Fruit fly (Drosophila melanogaster) whole organism, pupa: Measurements from ENCODE around the gene CG32081.

Experiments
- CG10348 ChIP-seq: fragments of 200-800 bp; sonication (Bioruptor generic); IDR thresholded peaks from 2 replicates; pipeline ENCODE4 v1.3.6; 2022; ENCODE audit warnings: missing biosample characterization, missing genetic modification characterization
- CG12605 ChIP-seq: fragments of 200-800 bp; sonication (Bioruptor generic); IDR thresholded peaks from 2 replicates; pipeline ENCODE4 v1.3.6; 2022; ENCODE audit warnings: missing biosample characterization, missing genetic modification characterization
- CG13204 ChIP-seq: fragments of 200-800 bp; sonication (Bioruptor generic); optimal IDR thresholded peaks from 2 replicates; lab custom pipeline; 2018; ENCODE audit warnings: missing biosample characterization, mild to moderate bottlenecking, missing genetic modification characterization, moderate library complexity
- CG14655 ChIP-seq: fragments of 200-800 bp; sonication (Bioruptor generic); optimal IDR thresholded peaks from 3 replicates; lab custom pipeline; 2017; ENCODE audit warnings: mild to moderate bottlenecking, missing biosample characterization, missing genetic modification reagents, missing genetic modification characterization
- CG15710 ChIP-seq: fragments of 200-800 bp; sonication (Bioruptor generic); optimal IDR thresholded peaks from 2 replicates; lab custom pipeline; 2018; ENCODE audit warnings: missing biosample characterization, mild to moderate bottlenecking, missing genetic modification characterization, moderate library complexity
- CG17806 ChIP-seq: fragments of 200-800 bp; sonication (Bioruptor generic); optimal IDR thresholded peaks from 2 replicates; lab custom pipeline; 2018; ENCODE audit warnings: missing biosample characterization, mild to moderate bottlenecking, missing genetic modification characterization, moderate library complexity
- CG32121 ChIP-seq: fragments of 200-800 bp; sonication (Bioruptor generic); IDR thresholded peaks from 2 replicates; pipeline ENCODE4 v1.3.6; 2022; ENCODE audit warnings: missing biosample characterization, missing genetic modification characterization
- CG34367 ChIP-seq: fragments of 200-800 bp; sonication (Bioruptor generic); optimal IDR thresholded peaks from 2 replicates; lab custom pipeline; 2018; ENCODE audit warnings: missing biosample characterization, mild to moderate bottlenecking, missing genetic modification characterization
- CG4496 ChIP-seq: fragments of 200-800 bp; sonication (Bioruptor generic); IDR thresholded peaks from 3 replicates; pipeline ENCODE4 v1.3.6; 2022; ENCODE audit warnings: missing biosample characterization, missing genetic modification characterization
- CG8159 ChIP-seq: fragments of 200-800 bp; sonication (Bioruptor generic); optimal IDR thresholded peaks from 3 replicates; lab custom pipeline; 2018; ENCODE audit warnings: missing biosample characterization, mild to moderate bottlenecking, missing genetic modification characterization, moderate library complexity
- CG8301 ChIP-seq: fragments of 200-800 bp; sonication (Bioruptor generic); optimal IDR thresholded peaks from 2 replicates; lab custom pipeline; 2018; ENCODE audit warnings: missing biosample characterization, mild to moderate bottlenecking, missing genetic modification characterization
- CG9948 ChIP-seq: fragments of 200-800 bp; sonication (Bioruptor generic); optimal IDR thresholded peaks from 2 replicates; lab custom pipeline; 2018; ENCODE audit warnings: missing biosample characterization, mild to moderate bottlenecking, missing genetic modification characterization, moderate library complexity
- D1 ChIP-seq: fragments of 200-800 bp; sonication (Bioruptor generic); optimal IDR thresholded peaks from 2 replicates; lab custom pipeline; 2018; ENCODE audit warnings: missing biosample characterization, mild to moderate bottlenecking, missing genetic modification characterization, moderate library complexity
- EcR ChIP-seq: fragments of 200-800 bp; sonication (Bioruptor generic); optimal IDR thresholded peaks from 3 replicates; lab custom pipeline; 2019; ENCODE audit warnings: missing biosample characterization, missing genetic modification characterization, mild to moderate bottlenecking, moderate library complexity, missing genetic modification reagents
- Ets98B ChIP-seq: fragments of 200-800 bp; sonication (Bioruptor generic); IDR thresholded peaks from 2 replicates; pipeline ENCODE4 v1.3.6; 2022; ENCODE audit warnings: missing biosample characterization, missing genetic modification characterization
- Pif1A ChIP-seq: fragments of 200-800 bp; sonication (Bioruptor generic); optimal IDR thresholded peaks from 3 replicates; lab custom pipeline; 2016; ENCODE audit warnings: missing biosample characterization, missing genetic modification characterization
- Pif1B ChIP-seq: fragments of 200-800 bp; sonication (Bioruptor generic); optimal IDR thresholded peaks from 3 replicates; lab custom pipeline; 2016; ENCODE audit warnings: missing biosample characterization, missing genetic modification characterization
- Snoo ChIP-seq: fragments of 200-800 bp; sonication (Bioruptor generic); optimal IDR thresholded peaks from 3 replicates; lab custom pipeline; 2017; ENCODE audit warnings: missing biosample characterization, mild to moderate bottlenecking, missing genetic modification characterization, inconsistent platforms
- fd96Ca ChIP-seq: fragments of 200-800 bp; sonication (Bioruptor generic); IDR thresholded peaks from 3 replicates; pipeline ENCODE4 v1.3.6; 2022; ENCODE audit warnings: missing biosample characterization, missing genetic modification characterization
- gl ChIP-seq: fragments of 200-800 bp; sonication (Bioruptor generic); optimal IDR thresholded peaks from 2 replicates; lab custom pipeline; 2018; ENCODE audit warnings: missing biosample characterization, mild to moderate bottlenecking, missing genetic modification characterization
- rn ChIP-seq: fragments of 200-800 bp; sonication (Bioruptor generic); IDR thresholded peaks from 2 replicates; pipeline ENCODE4 v1.3.6; 2022; ENCODE audit warnings: missing biosample characterization, missing genetic modification characterization

CG32081 gene

dm6 chr3L:11061200-11061599 lies 33.8 kb downstream of the CG32081 start, which contains the start of the genes CG6321 and Blos2:
Gene CG6321, minus strand, starts transcription at chr3L:11061224.
Gene Blos2, plus strand, starts transcription at chr3L:11061571.
- TF ChIP-seq CG8301: peak; percentile 77
- no peak for TF ChIP-seq EcR (GFP tag; lab: Kevin White, UChicago)
- TF ChIP-seq fd96Ca (GFP tag; lab: Robert Waterston, UW): no peak
- TF ChIP-seq CG9948 (tag; lab: Kevin White, UChicago): peak; percentile 72
- peak; percentile 0 for TF ChIP-seq gl (tag; lab: Kevin White, UChicago)
- peak; percentile 69 for TF ChIP-seq Pif1B (GFP tag; lab: Kevin White, UChicago)
- TF ChIP-seq CG15710 (tag; lab: Kevin White, UChicago): peak; percentile 70
- TF ChIP-seq CG17806 (tag; lab: Kevin White, UChicago): peak; percentile 75
- peak; percentile 74 for TF ChIP-seq CG14655 (GFP tag; lab: Kevin White, UChicago)
- TF ChIP-seq rn (GFP tag; lab: Robert Waterston, UW): no peak
- peak; percentile 69 for TF ChIP-seq CG32121 (GFP tag; lab: Robert Waterston, UW)
- no peak for TF ChIP-seq CG10348 (GFP tag; lab: Robert Waterston, UW)
- TF ChIP-seq Ets98B (GFP tag; lab: Robert Waterston, UW): peak; percentile 73
- no peak for TF ChIP-seq CG13204 (GFP tag; lab: Kevin White, UChicago)
- TF ChIP-seq CG8159 (tag; lab: Kevin White, UChicago): peak; percentile 77
- peak; percentile 69 for TF ChIP-seq Pif1A (GFP tag; lab: Kevin White, UChicago)
- TF ChIP-seq CG34367 (tag; lab: Kevin White, UChicago): peak; percentile 66
- TF ChIP-seq D1 (tag; lab: Kevin White, UChicago): no peak
- peak; percentile 58 for TF ChIP-seq Snoo (tag; lab: Kevin White, UChicago)
- TF ChIP-seq CG4496 (GFP tag; lab: Robert Waterston, UW): peak; percentile 70; the same call in 2 of the 3 replicates
- peak; percentile 76 for TF ChIP-seq CG12605
- TF ChIP-seq, all 21 proteins: peak for 15

DNA sequence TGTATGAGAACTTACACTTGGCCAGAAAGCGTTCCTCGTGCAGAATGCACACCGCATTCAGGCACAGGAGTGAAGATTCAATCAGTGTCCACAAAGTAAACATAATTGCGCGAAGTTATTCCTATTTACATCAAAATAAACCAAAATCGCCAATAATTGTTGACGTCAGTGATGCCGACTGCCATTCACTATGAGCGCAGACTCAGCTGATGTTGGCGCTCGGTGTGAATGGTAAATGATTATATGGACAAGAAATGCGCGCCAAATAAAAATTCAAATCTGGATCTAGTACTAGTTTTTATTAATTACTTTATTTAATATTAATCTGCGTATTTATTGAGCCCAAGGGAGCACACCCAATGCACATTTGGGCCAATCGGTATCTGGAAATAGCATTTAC lies 35.1 kb downstream of the CG32081 start, which contains the start of gene CG32069:
CG32069 (minus strand) TSS at position 174 of the 400 bp plus-strand sequence.
- no peak for TF ChIP-seq CG8159 (tag; lab: Kevin White, UChicago)
- TF ChIP-seq CG34367 (tag; lab: Kevin White, UChicago): no peak
- TF ChIP-seq CG17806 (tag; lab: Kevin White, UChicago): no peak
- TF ChIP-seq Pif1B (GFP tag; lab: Kevin White, UChicago): no peak
- TF ChIP-seq gl (tag; lab: Kevin White, UChicago): no peak
- TF ChIP-seq CG13204 (GFP tag; lab: Kevin White, UChicago): no peak
- TF ChIP-seq Pif1A (GFP tag; lab: Kevin White, UChicago): no peak
- no peak for TF ChIP-seq CG4496 (GFP tag; lab: Robert Waterston, UW)
- no peak for TF ChIP-seq EcR (GFP tag; lab: Kevin White, UChicago)
- no peak for TF ChIP-seq CG10348 (GFP tag; lab: Robert Waterston, UW)
- no peak for TF ChIP-seq CG12605
- no peak for TF ChIP-seq CG32121 (GFP tag; lab: Robert Waterston, UW)
- no peak for TF ChIP-seq Snoo (tag; lab: Kevin White, UChicago)
- no peak for TF ChIP-seq Ets98B (GFP tag; lab: Robert Waterston, UW)

dm6 chr3L:11064689-11065088 lies 37.3 kb downstream of the CG32081 start, which contains the start of the genes CG32075, CG45101 and SuUR:
Gene CG32075, minus strand, starts transcription at chr3L:11064941.
Gene CG45101, plus strand, starts transcription at chr3L:11064991.
Gene SuUR, plus strand, starts transcription at chr3L:11064991.
- peak; percentile 71 for TF ChIP-seq Pif1B (GFP tag; lab: Kevin White, UChicago)
- peak; percentile 78 for TF ChIP-seq Pif1A (GFP tag; lab: Kevin White, UChicago)
- TF ChIP-seq rn (GFP tag; lab: Robert Waterston, UW): peak; percentile 69
- peak; percentile 52; the same call in 2 of the 3 replicates for TF ChIP-seq fd96Ca (GFP tag; lab: Robert Waterston, UW)
- peak; percentile 56 for TF ChIP-seq CG34367 (tag; lab: Kevin White, UChicago)
- no peak for TF ChIP-seq gl (tag; lab: Kevin White, UChicago)
- no peak for TF ChIP-seq CG10348 (GFP tag; lab: Robert Waterston, UW)
- peak; percentile 83 for TF ChIP-seq CG4496 (GFP tag; lab: Robert Waterston, UW)
- TF ChIP-seq D1 (tag; lab: Kevin White, UChicago): no peak
- TF ChIP-seq CG17806 (tag; lab: Kevin White, UChicago): peak; percentile 75
- TF ChIP-seq EcR (GFP tag; lab: Kevin White, UChicago): no peak
- TF ChIP-seq CG32121 (GFP tag; lab: Robert Waterston, UW): peak; percentile 86
- peak; percentile 74 for TF ChIP-seq CG9948 (tag; lab: Kevin White, UChicago)
- TF ChIP-seq CG15710 (tag; lab: Kevin White, UChicago): peak; percentile 78
- peak; percentile 76 for TF ChIP-seq Snoo (tag; lab: Kevin White, UChicago)
- no peak for TF ChIP-seq CG12605
- TF ChIP-seq CG13204 (GFP tag; lab: Kevin White, UChicago): no peak
- peak; percentile 77 for TF ChIP-seq Ets98B (GFP tag; lab: Robert Waterston, UW)
- no peak for TF ChIP-seq CG14655 (GFP tag; lab: Kevin White, UChicago)
- peak; percentile 52 for TF ChIP-seq CG8159 (tag; lab: Kevin White, UChicago)
- TF ChIP-seq CG8301: peak; percentile 70

DNA sequence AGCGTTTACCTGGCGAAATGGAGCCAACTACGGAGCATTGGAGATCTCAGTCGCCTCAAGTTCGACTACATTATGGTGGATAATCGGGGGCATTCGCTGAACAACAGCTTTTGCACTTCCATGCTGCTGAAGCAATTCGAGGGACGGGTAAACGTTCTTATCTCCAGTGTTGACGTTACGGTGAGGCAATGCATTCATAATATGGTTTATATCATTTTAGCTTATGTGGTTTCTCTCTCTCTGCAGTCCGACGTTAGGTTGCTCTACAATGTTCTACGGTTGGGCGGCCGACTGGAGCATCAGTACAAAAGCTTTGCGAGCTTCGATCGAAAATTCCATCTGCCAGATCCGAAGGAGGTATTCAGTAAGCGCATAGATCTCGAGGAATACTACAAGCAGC lies 38.5 kb downstream of the CG32081 start:
- TF ChIP-seq EcR (GFP tag; lab: Kevin White, UChicago) (no peak), CG32121 (GFP tag; lab: Robert Waterston, UW) (peak; percentile 16; the same call in 1 of the 2 replicates), CG4496 (GFP tag; lab: Robert Waterston, UW) (no peak), CG8301 (no peak), CG13204 (GFP tag; lab: Kevin White, UChicago) (no peak)

dm6 chr3L:11069764-11070163 lies 42.4 kb downstream of the CG32081 start, which contains the start of gene CG6310:
Gene CG6310, minus strand, starts transcription at chr3L:11069864.
- no peak for TF ChIP-seq CG4496 (GFP tag; lab: Robert Waterston, UW)
- TF ChIP-seq Pif1B (GFP tag; lab: Kevin White, UChicago): no peak
- TF ChIP-seq CG8301: no peak
- no peak for TF ChIP-seq CG14655 (GFP tag; lab: Kevin White, UChicago)
- TF ChIP-seq CG15710 (tag; lab: Kevin White, UChicago): no peak
- TF ChIP-seq CG9948 (tag; lab: Kevin White, UChicago): no peak
- no peak for TF ChIP-seq Pif1A (GFP tag; lab: Kevin White, UChicago)
- TF ChIP-seq Ets98B (GFP tag; lab: Robert Waterston, UW): no peak
